Worm (Caenorhabditis elegans) whole organism, mixed stage, embryonic: Measurements from ENCODE around the gene znf-622.

ENCODE experiments used
- mab-5 ChIP-seq: fragments of 150-350 bp; optimal IDR thresholded peaks from 2 replicates; lab custom pipeline; 2014; ENCODE audit warnings: missing biosample characterization, missing genetic modification characterization
- nhr-28 ChIP-seq: fragments of 150-350 bp; optimal IDR thresholded peaks from 2 replicates; lab custom pipeline; 2014; ENCODE audit warnings: missing biosample characterization, missing genetic modification characterization
- pha-4 ChIP-seq: fragments of 150-350 bp; optimal IDR thresholded peaks from 2 replicates; lab custom pipeline; 2018; ENCODE audit warnings: missing biosample characterization, missing genetic modification reagents, missing genetic modification characterization
- snpc-4 ChIP-seq: fragments of 150-350 bp; optimal IDR thresholded peaks from 2 replicates; lab custom pipeline; 2014; ENCODE audit warnings: missing biosample characterization, missing genetic modification characterization
- unc-62 ChIP-seq: fragments of 150-350 bp; optimal IDR thresholded peaks from 2 replicates; lab custom pipeline; 2014; ENCODE audit warnings: missing biosample characterization, missing genetic modification reagents, missing genetic modification characterization

- TF ChIP-seq nhr-28 (no peak), pha-4 (tag; lab: Kevin White, UChicago) (no peak), unc-62 (no peak), snpc-4 (tag; lab: Kevin White, UChicago) (no peak), mab-5 (tag; lab: Kevin White, UChicago) (no peak)
Measured at ce11 chrIII:6367712-6368111, 13.7 kb upstream of the znf-622 start, which contains the start of the genes C56G2.15 and thoc-2.
